Worm (Caenorhabditis elegans) whole organism, L4 larva: Measurements from ENCODE around the gene M7.12.

Experiments
- aha-1 ChIP-seq: fragments of 150-350 bp; peaks from one replicate; lab custom pipeline; 2014; ENCODE audit warnings: missing biosample characterization, missing genetic modification characterization
- aly-2 ChIP-seq: sonication (generic microtip); optimal IDR thresholded peaks from 2 replicates; lab custom pipeline; 2018; ENCODE audit warnings: missing biosample characterization, missing genetic modification characterization
- unc-130 ChIP-seq: sonication (generic microtip); optimal IDR thresholded peaks from 2 replicates; lab custom pipeline; 2016; ENCODE audit warnings: missing genetic modification reagents, missing genetic modification characterization, missing compliant biosample characterization

DNA sequence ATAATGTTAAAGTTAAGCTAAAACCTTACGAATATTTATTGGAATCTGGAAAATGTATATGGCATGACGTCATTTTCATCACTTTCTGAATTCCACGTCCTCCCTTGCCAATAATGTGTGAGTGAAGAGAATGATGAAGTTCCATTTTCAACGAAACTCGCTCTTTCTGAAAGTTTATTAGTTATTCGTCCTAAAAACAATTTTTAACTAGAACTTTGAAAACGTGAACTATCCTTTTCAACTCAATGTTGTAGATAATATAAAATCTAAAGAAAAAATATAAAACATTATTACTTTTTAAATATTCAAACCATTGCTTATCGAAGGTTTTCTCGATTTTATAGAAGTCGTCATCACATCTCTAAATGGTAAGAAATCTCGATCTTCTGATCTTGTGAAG, 8.3 kb downstream of the M7.12 start, which contains the start of gene M7.7:
- no peak for TF ChIP-seq aly-2 (tag; lab: Kevin White, UChicago)
- TF ChIP-seq unc-130 (GFP tag; lab: Kevin White, UChicago) = no peak
- TF ChIP-seq aha-1 (tag; lab: Kevin White, UChicago) = no peak
